Fruit fly (Drosophila melanogaster): Measurements from ENCODE around the gene HLH4C.
A peak's percentile ranks its signal among the peaks of the same experiment; 100 is the strongest.

HLH4C gene

DNA sequence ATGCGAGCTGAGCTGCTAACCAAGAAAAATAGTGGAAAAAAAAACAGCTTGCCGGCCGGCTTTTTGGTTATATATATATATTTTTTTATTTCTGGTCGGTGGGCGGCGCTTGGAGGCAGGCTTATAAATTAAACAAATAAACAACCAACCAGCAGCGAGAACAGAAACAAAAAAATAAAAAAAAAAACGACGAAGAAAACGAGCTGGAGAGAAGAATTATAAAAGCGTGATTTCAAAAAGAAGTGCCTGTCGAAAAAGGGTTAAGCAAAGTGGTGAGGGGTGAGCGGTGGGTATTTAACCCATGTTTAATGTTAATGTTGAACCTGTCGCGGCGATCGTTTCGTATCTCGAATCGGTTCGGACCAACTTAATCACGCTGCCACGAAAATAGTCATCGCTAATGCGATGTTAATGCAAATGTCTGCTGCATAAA, 24.0 kb upstream of the HLH4C start (continued):
- TF ChIP-seq bab2 (GFP tag; optimal IDR thresholded peaks at IDR 0.05) (no peak), CG34422 (GFP tag; IDR thresholded peaks at IDR 0.05) (peak; percentile 64; the same call in 1 of the 3 replicates), inv (GFP tag; IDR thresholded peaks at IDR 0.05; ENCODE audit: partially characterized antibody) (no peak), CG11695 (GFP tag; IDR thresholded peaks at IDR 0.05) (no peak), CG32772 (GFP tag; IDR thresholded peaks at IDR 0.05) (no peak), CG8765 (GFP tag; IDR thresholded peaks at IDR 0.05) (no peak), CG17361 (GFP tag; IDR thresholded peaks at IDR 0.05) (no peak), CG12659 (GFP tag; optimal IDR thresholded peaks at IDR 0.05) (no peak), gce (GFP tag; IDR thresholded peaks at IDR 0.05) (no peak), CG6272 (GFP tag; IDR thresholded peaks at IDR 0.05) (no peak), sqz (GFP tag; optimal IDR thresholded peaks at IDR 0.05) (peak; percentile 75), CG12391 (tag; optimal IDR thresholded peaks at IDR 0.05) (no peak), dimm (GFP tag; IDR thresholded peaks at IDR 0.05) (no peak), shn (GFP tag; optimal IDR thresholded peaks at IDR 0.05) (no peak), Sry-δ (GFP tag; optimal IDR thresholded peaks at IDR 0.05) (no peak), sd (tag; optimal IDR thresholded peaks at IDR 0.05) (peak; percentile 20), abd-A (tag; optimal IDR thresholded peaks at IDR 0.05) (peak; percentile 98), GATAe (GFP tag; conservative IDR thresholded peaks at IDR 0.05) (no peak), CG15696 (tag; optimal IDR thresholded peaks at IDR 0.05) (no peak), nom (GFP tag; optimal IDR thresholded peaks at IDR 0.05) (peak; percentile 61), Rx (GFP tag; IDR thresholded peaks at IDR 0.05) (no peak), CG6654 (GFP tag; optimal IDR thresholded peaks at IDR 0.05) (no peak), Nf-YB (GFP tag; optimal IDR thresholded peaks at IDR 0.05) (peak; percentile 60), Neu2 (GFP tag; optimal IDR thresholded peaks at IDR 0.05; ENCODE audit: borderline replicate concordance) (no peak), chinmo (GFP tag; IDR thresholded peaks at IDR 0.05; ENCODE audit: partially characterized antibody) (0 out of 4 replicates have a peak, but pooled peaks have one; percentile 62), H15 (GFP tag; IDR thresholded peaks at IDR 0.05) (no peak), dati (GFP tag; IDR thresholded peaks at IDR 0.05) (no peak), Bteb2 (GFP tag; optimal IDR thresholded peaks at IDR 0.05) (no peak), CG30403 (GFP tag; optimal IDR thresholded peaks at IDR 0.05) (no peak), eyg (GFP tag; optimal IDR thresholded peaks at IDR 0.05) (no peak), Awh (GFP tag; IDR thresholded peaks at IDR 0.05) (peak; percentile 65), Med (GFP tag) (peak; percentile 19), Atf-2 (GFP tag; optimal IDR thresholded peaks at IDR 0.05) (no peak), ttk (GFP tag; IDR thresholded peaks at IDR 0.05) (no peak), CG10274 (GFP tag; optimal IDR thresholded peaks at IDR 0.05) (no peak), Nf-YC (tag; optimal IDR thresholded peaks at IDR 0.05) (peak; percentile 68)

DNA sequence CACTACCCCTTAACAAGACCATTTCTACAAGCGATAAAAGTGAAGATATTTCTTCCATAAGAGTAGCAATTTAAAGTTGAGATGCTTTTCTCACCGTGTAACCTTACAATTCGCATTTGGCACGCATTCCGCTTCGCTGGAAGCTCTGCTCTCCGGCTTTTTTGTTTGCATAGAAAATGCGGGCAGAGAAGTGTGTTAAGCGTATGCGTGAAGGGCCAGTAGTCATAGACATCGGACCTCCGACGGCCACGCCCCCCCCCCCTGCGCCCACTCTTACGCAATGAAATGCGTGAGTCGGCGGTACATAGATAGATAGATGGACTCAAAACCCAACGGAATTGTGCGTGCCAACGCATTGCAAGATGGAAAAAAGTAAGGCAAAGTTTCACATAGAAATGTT, 22.2 kb upstream of the HLH4C start:
- TF ChIP-seq CG11695 (GFP tag; IDR thresholded peaks at IDR 0.05) (0 out of 3 replicates have a peak, but pooled peaks have one; percentile 11), Drgx (GFP tag; IDR thresholded peaks at IDR 0.05) (peak; percentile 32; the same call in 1 of the 2 replicates), Rfx (GFP tag; IDR thresholded peaks at IDR 0.05) (peak; percentile 30; the same call in 1 of the 2 replicates), Lpt (GFP tag; optimal IDR thresholded peaks at IDR 0.05) (no peak), nmo (GFP tag; optimal IDR thresholded peaks at IDR 0.05) (no peak), CG7357 (GFP tag; IDR thresholded peaks at IDR 0.05) (no peak), CG2120 (GFP tag; optimal IDR thresholded peaks at IDR 0.05) (peak; percentile 42), chn (GFP tag; optimal IDR thresholded peaks at IDR 0.05) (no peak), sd (tag; optimal IDR thresholded peaks at IDR 0.05) (peak; percentile 68), Pdp1 (GFP tag; optimal IDR thresholded peaks at IDR 0.05) (peak in 1 of 2 experiments; percentile 77), CG11696 (GFP tag; IDR thresholded peaks at IDR 0.05) (no peak), CG1832 (GFP tag; optimal IDR thresholded peaks at IDR 0.05) (no peak), CG6683 (GFP tag; optimal IDR thresholded peaks at IDR 0.05) (no peak), CG1529 (GFP tag; optimal IDR thresholded peaks at IDR 0.05) (no peak), CG34376 (GFP tag; optimal IDR thresholded peaks at IDR 0.05) (no peak), crol (GFP tag; IDR thresholded peaks at IDR 0.05) (peak; percentile 71), row (GFP tag; IDR thresholded peaks at IDR 0.05) (peak; percentile 35; the same call in 2 of the 3 replicates), hkb (optimal IDR thresholded peaks at IDR 0.05) (no peak), hkb (GFP tag; IDR thresholded peaks at IDR 0.05) (0 out of 2 replicates have a peak, but pooled peaks have one; percentile 22), Neu2 (GFP tag; optimal IDR thresholded peaks at IDR 0.05; ENCODE audit: borderline replicate concordance) (no peak)

Measured in whole organism, embryonic.